Fruit fly (Drosophila melanogaster): ENCODE data around the gene CG14324.

The CG14324 gene

DNA sequence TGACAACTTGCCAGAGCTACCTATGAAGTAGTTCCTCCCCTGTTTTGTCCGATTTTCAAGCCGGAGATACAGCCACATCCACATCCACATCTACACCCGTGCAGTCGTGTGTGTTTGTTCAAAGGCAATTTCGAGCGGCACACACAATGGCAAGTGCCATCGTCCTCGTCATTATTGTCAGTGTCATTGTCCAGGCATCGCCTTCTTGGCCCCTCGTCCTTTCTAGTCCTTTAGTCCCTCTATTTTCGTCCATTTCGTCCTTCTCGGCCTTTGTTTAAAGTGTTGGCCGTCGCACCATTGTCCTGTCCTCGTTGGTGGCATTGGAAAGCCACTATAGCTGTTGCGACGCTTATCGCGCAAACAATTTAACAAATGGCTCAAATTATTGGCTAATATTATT is 15.6 kb downstream of the CG14324 start:
- TF ChIP-seq CG11617 (GFP tag; optimal IDR thresholded peaks at IDR 0.05) (no peak), Clk (GFP tag; optimal IDR thresholded peaks at IDR 0.05) (no peak), CG12768 (GFP tag; optimal IDR thresholded peaks at IDR 0.05) (no peak)

DNA sequence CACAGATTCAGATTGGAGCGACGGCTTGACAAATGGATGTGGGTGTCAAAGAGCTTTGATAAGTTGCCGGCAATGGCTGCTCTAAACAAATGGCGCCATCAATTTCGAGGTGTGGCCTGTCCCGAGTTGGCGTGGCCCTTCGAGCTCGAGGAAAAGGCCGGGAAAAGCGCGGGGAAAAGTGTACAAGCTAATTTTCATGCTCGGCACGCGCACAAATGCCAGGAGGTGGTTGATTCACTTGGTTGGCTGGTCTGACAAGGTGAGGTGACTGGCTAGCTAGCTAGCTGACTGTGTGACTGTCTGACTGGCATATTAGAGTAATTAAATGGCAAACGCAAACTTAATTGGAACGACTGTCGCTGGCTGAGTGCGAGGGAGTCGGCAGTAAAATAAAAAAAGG is 16.7 kb downstream of the CG14324 start:
- TF ChIP-seq pad (GFP tag; optimal IDR thresholded peaks at IDR 0.05) (no peak), CG33017 (tag; optimal IDR thresholded peaks at IDR 0.05) (no peak), tj (GFP tag; optimal IDR thresholded peaks at IDR 0.05) (no peak), Crg-1 (GFP tag; optimal IDR thresholded peaks at IDR 0.05) (no peak), ovo (GFP tag; optimal IDR thresholded peaks at IDR 0.05) (no peak), CG11617 (GFP tag; optimal IDR thresholded peaks at IDR 0.05) (no peak), CG7045 (GFP tag; optimal IDR thresholded peaks at IDR 0.05) (no peak), bab1 (GFP tag; optimal IDR thresholded peaks at IDR 0.05) (no peak), CG5204 (GFP tag; optimal IDR thresholded peaks at IDR 0.05) (no peak), Mnt (GFP tag; optimal IDR thresholded peaks at IDR 0.05) (no peak), CG1620 (GFP tag; optimal IDR thresholded peaks at IDR 0.05) (no peak), cnc (optimal IDR thresholded peaks at IDR 0.05) (no peak), CG7101 (tag; optimal IDR thresholded peaks at IDR 0.05) (no peak), toe (GFP tag; optimal IDR thresholded peaks at IDR 0.05) (no peak), CG14711 (tag; optimal IDR thresholded peaks at IDR 0.05) (no peak), Clk (GFP tag; optimal IDR thresholded peaks at IDR 0.05) (no peak), kay (GFP tag; ENCODE audit: borderline replicate concordance) (no peak), Hr96 (GFP tag; optimal IDR thresholded peaks at IDR 0.05) (no peak), CG12768 (GFP tag; optimal IDR thresholded peaks at IDR 0.05) (no peak)

DNA sequence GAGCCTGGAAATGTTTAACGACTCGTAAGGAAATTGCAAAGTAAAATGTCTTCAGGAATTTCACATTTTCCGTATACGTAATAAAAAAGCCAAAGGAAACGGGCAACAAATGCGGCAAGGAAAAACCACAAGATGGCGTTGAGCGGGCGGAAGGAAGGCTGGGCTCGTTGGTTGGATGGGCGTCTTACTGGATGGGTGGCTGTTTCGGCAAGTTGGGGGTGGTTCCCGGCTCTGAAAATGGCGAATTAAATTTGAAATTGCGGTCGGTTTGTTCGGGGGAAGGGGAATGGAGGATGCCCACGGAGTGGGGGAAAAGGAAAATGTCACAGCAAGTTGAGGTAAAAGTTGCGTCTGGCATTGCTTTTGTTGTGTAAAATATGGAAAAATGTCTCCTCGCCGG is 18.9 kb downstream of the CG14324 start:
- TF ChIP-seq Mnt (GFP tag; optimal IDR thresholded peaks at IDR 0.05) = no peak
- no peak for TF ChIP-seq tj (GFP tag; optimal IDR thresholded peaks at IDR 0.05)
- TF ChIP-seq Clk (GFP tag; optimal IDR thresholded peaks at IDR 0.05) = no peak
- TF ChIP-seq CG33017 (tag; optimal IDR thresholded peaks at IDR 0.05) = no peak
- no peak for TF ChIP-seq CG11617 (GFP tag; optimal IDR thresholded peaks at IDR 0.05)
- TF ChIP-seq CG1620 (GFP tag; optimal IDR thresholded peaks at IDR 0.05) = no peak

DNA sequence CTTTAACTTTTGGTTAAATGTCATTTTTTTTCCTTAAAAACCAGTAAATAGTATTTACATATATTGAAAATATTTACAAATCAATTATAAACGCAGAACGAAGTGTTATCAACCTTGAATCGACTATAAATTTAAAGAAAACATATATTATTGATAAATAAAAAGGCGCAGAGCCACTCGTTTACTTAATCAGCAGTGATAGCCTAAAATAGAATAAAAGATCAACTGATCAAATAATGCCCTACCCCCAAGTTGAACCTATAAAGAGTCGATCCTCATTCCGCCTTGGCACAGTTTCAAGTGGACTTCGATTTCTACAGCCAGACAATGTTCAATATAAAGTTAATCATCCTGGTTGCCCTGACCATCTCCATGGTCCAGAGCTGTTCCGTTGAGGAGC is 22.4 kb downstream of the CG14324 start, which contains the start of gene CG7606:
Gene CG7606 (plus strand): TSS at position 301 of the 400 bp plus-strand sequence.
- TF ChIP-seq CG5204 (GFP tag; optimal IDR thresholded peaks at IDR 0.05) (no peak), kay (GFP tag; ENCODE audit: borderline replicate concordance) (no peak), pad (GFP tag; optimal IDR thresholded peaks at IDR 0.05) (no peak), ovo (GFP tag; optimal IDR thresholded peaks at IDR 0.05) (no peak), Mnt (GFP tag; optimal IDR thresholded peaks at IDR 0.05) (no peak), cic (GFP tag; optimal IDR thresholded peaks at IDR 0.05) (no peak), Clk (GFP tag; optimal IDR thresholded peaks at IDR 0.05) (no peak), CG14711 (tag; optimal IDR thresholded peaks at IDR 0.05) (no peak), tj (GFP tag; optimal IDR thresholded peaks at IDR 0.05) (no peak), CG33017 (tag; optimal IDR thresholded peaks at IDR 0.05) (no peak), CG11617 (GFP tag; optimal IDR thresholded peaks at IDR 0.05) (no peak), toe (GFP tag; optimal IDR thresholded peaks at IDR 0.05) (no peak), CG1620 (GFP tag; optimal IDR thresholded peaks at IDR 0.05) (no peak), Hr96 (GFP tag; optimal IDR thresholded peaks at IDR 0.05) (no peak), cnc (optimal IDR thresholded peaks at IDR 0.05) (no peak), Crg-1 (GFP tag; optimal IDR thresholded peaks at IDR 0.05) (no peak)

DNA sequence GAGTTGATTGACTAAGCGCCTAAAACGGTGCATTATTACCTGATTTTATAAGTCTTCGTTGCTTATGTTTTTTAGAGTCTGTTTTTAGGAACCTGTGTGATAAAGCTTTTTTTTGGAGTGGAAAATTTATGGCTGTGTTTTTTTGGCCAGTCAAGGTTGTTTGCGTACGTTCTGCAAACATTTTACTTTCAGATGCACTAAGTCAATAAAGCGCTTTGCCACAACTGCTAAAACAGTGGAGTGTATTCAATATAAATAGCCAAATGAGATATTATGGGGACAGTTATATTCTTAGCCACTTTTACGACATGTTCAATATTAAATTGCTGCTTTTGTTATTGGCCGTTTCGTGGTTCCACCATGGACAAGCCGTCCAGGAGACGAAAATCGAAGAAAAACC is 23.5 kb downstream of the CG14324 start, which contains the start of gene Sgs5:
Gene Sgs5 (plus strand): TSS at position 279 of the 400 bp plus-strand sequence.
- no peak for TF ChIP-seq Clk (GFP tag; optimal IDR thresholded peaks at IDR 0.05)
- no peak for TF ChIP-seq CG14711 (tag; optimal IDR thresholded peaks at IDR 0.05)
- no peak for TF ChIP-seq cic (GFP tag; optimal IDR thresholded peaks at IDR 0.05)
- TF ChIP-seq CG1620 (GFP tag; optimal IDR thresholded peaks at IDR 0.05) = no peak
- no peak for TF ChIP-seq CG5204 (GFP tag; optimal IDR thresholded peaks at IDR 0.05)
- TF ChIP-seq cnc (optimal IDR thresholded peaks at IDR 0.05) = no peak
- TF ChIP-seq CG11617 (GFP tag; optimal IDR thresholded peaks at IDR 0.05) = no peak
- TF ChIP-seq bab1 (GFP tag; optimal IDR thresholded peaks at IDR 0.05) = no peak
- TF ChIP-seq Crg-1 (GFP tag; optimal IDR thresholded peaks at IDR 0.05) = no peak
- TF ChIP-seq pad (GFP tag; optimal IDR thresholded peaks at IDR 0.05) = no peak
- TF ChIP-seq CG33017 (tag; optimal IDR thresholded peaks at IDR 0.05) = no peak
- TF ChIP-seq CG12768 (GFP tag; optimal IDR thresholded peaks at IDR 0.05) = no peak
- no peak for TF ChIP-seq toe (GFP tag; optimal IDR thresholded peaks at IDR 0.05)
- TF ChIP-seq CG7101 (tag; optimal IDR thresholded peaks at IDR 0.05) = no peak
- TF ChIP-seq Mnt (GFP tag; optimal IDR thresholded peaks at IDR 0.05) = no peak
- TF ChIP-seq kay (GFP tag; ENCODE audit: borderline replicate concordance) = no peak
- TF ChIP-seq Hr96 (GFP tag; optimal IDR thresholded peaks at IDR 0.05) = no peak
- TF ChIP-seq CG7045 (GFP tag; optimal IDR thresholded peaks at IDR 0.05) = no peak

DNA sequence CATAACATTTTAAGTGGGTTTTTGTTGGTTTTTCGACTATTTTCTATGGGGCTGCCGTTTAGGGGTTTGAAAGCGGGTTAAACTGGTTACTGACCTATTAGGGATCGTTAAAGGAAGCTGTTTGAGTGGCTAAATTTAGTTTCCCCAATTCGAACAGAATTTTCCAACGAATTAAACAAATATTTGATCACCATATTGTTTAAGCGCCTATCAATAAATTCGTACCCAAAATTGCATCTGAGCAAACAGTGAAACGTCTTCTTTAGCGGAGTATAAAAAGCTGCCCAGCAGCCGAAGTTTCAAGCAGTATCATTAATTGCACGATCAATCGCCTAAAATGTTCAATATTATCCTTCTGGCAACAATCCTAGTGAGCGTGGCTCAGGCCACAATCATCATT is 24.5 kb downstream of the CG14324 start, which contains the start of gene Sgs5bis:
Gene Sgs5bis (plus strand): TSS at position 301 of the 400 bp plus-strand sequence.
- TF ChIP-seq Hr96 (GFP tag; optimal IDR thresholded peaks at IDR 0.05) (no peak), Crg-1 (GFP tag; optimal IDR thresholded peaks at IDR 0.05) (no peak), Clk (GFP tag; optimal IDR thresholded peaks at IDR 0.05) (no peak), tj (GFP tag; optimal IDR thresholded peaks at IDR 0.05) (no peak), CG1620 (GFP tag; optimal IDR thresholded peaks at IDR 0.05) (no peak), ovo (GFP tag; optimal IDR thresholded peaks at IDR 0.05) (no peak), CG14711 (tag; optimal IDR thresholded peaks at IDR 0.05) (no peak), CG7045 (GFP tag; optimal IDR thresholded peaks at IDR 0.05) (no peak), CG11617 (GFP tag; optimal IDR thresholded peaks at IDR 0.05) (no peak), bab1 (GFP tag; optimal IDR thresholded peaks at IDR 0.05) (no peak), kay (GFP tag; ENCODE audit: borderline replicate concordance) (no peak), CG5204 (GFP tag; optimal IDR thresholded peaks at IDR 0.05) (no peak), cnc (optimal IDR thresholded peaks at IDR 0.05) (no peak), cic (GFP tag; optimal IDR thresholded peaks at IDR 0.05) (no peak), toe (GFP tag; optimal IDR thresholded peaks at IDR 0.05) (no peak), CG7101 (tag; optimal IDR thresholded peaks at IDR 0.05) (no peak), pad (GFP tag; optimal IDR thresholded peaks at IDR 0.05) (no peak)

All from whole organism, adult.